Worm (Caenorhabditis elegans): Measurements from ENCODE around the gene T04B2.7.
"Not testable (repeated sequence)": the region's sequence is repeated elsewhere in the genome, so short reads cannot be mapped to it uniquely, and the experiment has no call there.

- TF ChIP-seq mes-4 (tag; optimal IDR thresholded peaks at IDR 0.05); dpl-1 (GFP tag; optimal IDR thresholded peaks at IDR 0.05); pbrm-1 (GFP tag; IDR thresholded peaks at IDR 0.05); rec-8 (tag; optimal IDR thresholded peaks at IDR 0.05); snpc-4 (GFP tag; optimal IDR thresholded peaks at IDR 0.05); snpc-4 (tag; optimal IDR thresholded peaks at IDR 0.05); ama-1 (optimal IDR thresholded peaks at IDR 0.05); ama-1 (GFP tag; optimal IDR thresholded peaks at IDR 0.05); pha-4 (tag; optimal IDR thresholded peaks at IDR 0.05); him-1 (tag; optimal IDR thresholded peaks at IDR 0.05); rcor-1 (GFP tag; IDR thresholded peaks at IDR 0.05); ceh-40 (GFP tag; IDR thresholded peaks at IDR 0.05); nhr-179 (tag; optimal IDR thresholded peaks at IDR 0.05); unc-62 (GFP tag; optimal IDR thresholded peaks at IDR 0.05): not testable (repeated sequence)
- TF ChIP-seq madf-6 (GFP tag; IDR thresholded peaks at IDR 0.05): peak; percentile 75
- peak; percentile 38; the same call in 1 of the 2 replicates for TF ChIP-seq madf-8 (GFP tag; conservative IDR thresholded peaks at IDR 0.05)
Observed at ce11 chrIV:10071121-10071520, 15.1 kb upstream of the T04B2.7 start.
